Fruit fly (Drosophila melanogaster): ENCODE results near the gene Sol1.

Sol1 gene

DNA sequence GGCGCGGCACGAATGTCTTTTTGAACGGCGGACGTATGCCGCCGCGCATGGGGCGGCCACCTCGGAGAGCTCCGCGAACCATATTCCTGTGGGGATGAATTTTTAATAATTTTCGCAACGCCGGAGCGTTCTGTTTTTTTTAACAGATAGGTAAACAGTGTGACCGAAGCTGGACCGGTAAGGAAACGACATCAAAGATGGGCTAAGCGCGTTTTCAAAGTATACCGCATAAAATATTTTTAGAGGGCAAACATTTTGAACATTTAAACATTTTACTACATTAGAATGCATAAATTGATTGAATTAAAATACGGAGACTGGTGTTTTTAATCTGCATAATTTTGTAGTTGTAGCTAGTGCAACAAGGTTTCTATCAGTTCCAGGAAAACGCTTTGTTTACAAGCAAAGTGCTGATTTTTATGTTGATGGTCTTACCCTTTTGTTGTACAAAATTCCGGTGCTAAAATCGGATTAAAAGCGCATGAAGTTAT, 43.1 kb downstream of the Sol1 start, which contains the start of the genes CG5641 and CG5245:
TSS of gene CG5641 (minus strand) at position 163 of the 491 bp plus-strand sequence.
TSS of gene CG5245 (plus strand) at position 441 of the 491 bp plus-strand sequence.
- TF ChIP-seq usp (GFP tag; optimal IDR thresholded peaks at IDR 0.05) (no peak), EcR (GFP tag; optimal IDR thresholded peaks at IDR 0.05) (no peak), psq (optimal IDR thresholded peaks at IDR 0.05) (no peak), Dll (optimal IDR thresholded peaks at IDR 0.05) (no peak), CG8478 (optimal IDR thresholded peaks at IDR 0.05) (no peak), pan (optimal IDR thresholded peaks at IDR 0.05) (no peak)

DNA sequence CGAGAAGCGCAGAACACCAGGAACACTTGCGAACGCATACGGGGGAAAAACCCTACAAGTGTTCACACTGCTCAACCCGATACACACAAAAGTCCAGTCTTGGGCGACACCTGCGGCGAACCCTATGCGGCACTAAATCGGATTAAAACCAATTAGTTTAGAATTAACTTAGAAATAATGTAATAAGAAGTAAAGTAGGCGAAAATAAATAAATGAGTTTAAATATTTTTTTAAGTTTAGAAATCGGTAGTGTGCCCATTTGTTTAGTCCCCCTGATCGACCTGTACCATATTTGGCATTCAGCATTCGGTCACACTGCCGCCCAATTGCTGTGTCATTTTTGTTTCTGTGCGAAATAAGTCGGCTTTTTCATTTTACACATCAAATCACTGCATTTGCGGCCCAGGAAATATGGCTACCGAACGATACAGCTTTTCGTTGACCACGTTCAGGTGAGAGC, 45.0 kb downstream of the Sol1 start, which contains the start of gene Prosalpha2:
TSS of gene Prosalpha2 (plus strand) at position 292 of the 460 bp plus-strand sequence.
- no peak for TF ChIP-seq CG8478 (optimal IDR thresholded peaks at IDR 0.05)
- TF ChIP-seq Dll (optimal IDR thresholded peaks at IDR 0.05) = no peak
- TF ChIP-seq pan (optimal IDR thresholded peaks at IDR 0.05) = no peak
- no peak for TF ChIP-seq EcR (GFP tag; optimal IDR thresholded peaks at IDR 0.05)
- TF ChIP-seq usp (GFP tag; optimal IDR thresholded peaks at IDR 0.05) = no peak
- TF ChIP-seq psq (optimal IDR thresholded peaks at IDR 0.05) = no peak

DNA sequence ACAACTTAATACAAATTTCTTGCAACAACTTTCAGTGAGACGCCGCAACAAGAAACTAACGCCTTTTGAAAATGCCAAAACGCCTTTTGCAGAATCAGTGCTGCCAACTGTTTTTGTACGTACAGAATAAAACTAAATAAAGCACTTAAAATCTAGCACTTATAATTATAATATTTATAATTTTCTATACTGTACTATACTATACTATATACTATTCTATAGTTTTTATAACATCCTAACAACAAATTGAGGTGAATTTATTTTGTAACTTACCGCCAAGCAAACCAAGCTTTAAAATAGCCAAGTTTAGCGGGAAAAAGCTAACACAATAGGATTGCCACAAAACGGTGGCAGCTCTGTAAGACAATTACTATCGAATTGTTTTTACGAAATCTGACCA, 47.7 kb downstream of the Sol1 start, which contains the start of the genes Aos1 and Srlp:
TSS of gene Aos1 (minus strand) at position 59 of the 400 bp plus-strand sequence.
TSS of gene Srlp (plus strand) at position 335 of the 400 bp plus-strand sequence.
- TF ChIP-seq Dll (optimal IDR thresholded peaks at IDR 0.05) (no peak), EcR (GFP tag; optimal IDR thresholded peaks at IDR 0.05) (no peak), pan (optimal IDR thresholded peaks at IDR 0.05) (no peak), psq (optimal IDR thresholded peaks at IDR 0.05) (no peak), usp (GFP tag; optimal IDR thresholded peaks at IDR 0.05) (no peak), CG8478 (optimal IDR thresholded peaks at IDR 0.05) (no peak)

DNA sequence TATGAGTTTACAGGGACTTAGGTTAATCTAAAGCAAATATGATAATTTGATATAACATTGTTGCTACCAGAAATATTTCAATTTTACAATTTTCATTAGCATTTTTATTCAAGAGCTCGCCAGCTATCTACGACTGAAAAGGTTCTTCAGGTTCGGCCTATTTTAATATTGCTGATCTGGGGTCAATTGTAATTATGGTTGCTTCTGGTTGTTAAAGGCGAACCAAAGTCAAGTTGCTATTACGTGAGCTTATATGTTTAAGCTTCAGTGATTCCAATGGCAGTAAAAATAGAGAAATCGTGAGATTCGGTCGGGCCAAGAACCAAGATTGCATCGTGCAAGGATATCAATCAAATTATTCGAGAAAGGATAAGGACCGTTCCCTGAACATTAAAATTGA, 49.9 kb downstream of the Sol1 start, which contains the start of gene Desat2:
TSS of gene Desat2 (plus strand) at position 301 of the 400 bp plus-strand sequence.
- TF ChIP-seq CG8478 (optimal IDR thresholded peaks at IDR 0.05) = no peak
- TF ChIP-seq Dll (optimal IDR thresholded peaks at IDR 0.05) = no peak
- TF ChIP-seq usp (GFP tag; optimal IDR thresholded peaks at IDR 0.05) = no peak
- no peak for TF ChIP-seq EcR (GFP tag; optimal IDR thresholded peaks at IDR 0.05)
- no peak for TF ChIP-seq pan (optimal IDR thresholded peaks at IDR 0.05)
- TF ChIP-seq psq (optimal IDR thresholded peaks at IDR 0.05) = no peak

DNA sequence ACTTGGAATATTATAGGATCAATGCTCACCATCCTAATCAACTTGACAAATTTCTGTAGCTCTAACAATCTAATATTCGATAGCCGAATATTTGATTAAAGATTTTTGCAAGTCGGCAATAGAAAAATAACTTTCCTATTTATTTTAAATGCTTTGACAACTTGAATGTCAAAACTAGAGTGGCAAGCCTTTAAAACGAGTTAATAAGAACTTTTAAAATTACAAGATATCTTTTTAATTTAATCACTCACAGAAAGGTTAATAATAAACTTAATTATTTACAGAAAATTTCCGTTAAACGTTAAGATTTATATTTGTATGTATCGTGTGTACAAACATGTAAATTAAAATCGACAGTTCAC, 53.0 kb downstream of the Sol1 start, which contains the start of the genes CG17207 and CG46427:
TSS of gene CG17207 (minus strand) at position 101 of the 362 bp plus-strand sequence.
TSS of gene CG46427 (minus strand) at position 101 of the 362 bp plus-strand sequence.
- TF ChIP-seq pan (optimal IDR thresholded peaks at IDR 0.05) (no peak), CG8478 (optimal IDR thresholded peaks at IDR 0.05) (no peak), Dll (optimal IDR thresholded peaks at IDR 0.05) (no peak)

DNA sequence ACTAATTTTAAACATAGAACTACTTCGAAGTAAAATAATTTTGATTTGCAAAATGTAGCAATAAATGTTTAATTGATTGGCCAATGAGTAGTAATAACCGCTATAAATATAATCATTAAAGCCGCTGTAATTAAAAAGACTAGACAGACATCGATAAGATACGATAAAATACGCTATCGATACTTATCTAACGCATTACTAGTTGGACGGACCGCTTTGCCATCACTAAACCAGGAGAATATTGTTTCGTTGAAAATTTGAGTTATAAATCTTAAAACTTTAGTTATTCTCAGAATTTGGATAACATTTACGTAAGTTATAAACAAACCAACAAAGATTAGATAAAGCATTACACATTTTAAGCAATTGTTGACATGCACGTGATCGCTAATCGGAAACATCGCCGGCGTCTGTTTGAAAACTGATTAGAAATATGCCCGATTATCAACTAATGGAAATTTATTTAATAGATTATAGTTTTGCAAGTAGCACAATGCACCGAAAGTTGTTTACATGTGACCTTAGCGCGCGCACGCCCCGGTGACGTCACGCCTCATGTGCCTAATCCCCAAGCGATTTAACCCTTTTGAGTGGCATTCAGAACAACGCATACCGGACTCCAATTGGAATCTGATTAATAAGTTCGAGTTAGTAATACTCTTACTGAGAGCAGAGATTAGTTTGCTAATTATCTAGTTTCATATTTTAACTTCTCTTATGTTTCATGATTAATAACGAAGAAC, 53.5 kb downstream of the Sol1 start, which contains the start of gene Desat1:
TSS of gene Desat1 (plus strand) at position 200 of the 743 bp plus-strand sequence.
- TF ChIP-seq CG8478 (optimal IDR thresholded peaks at IDR 0.05) (no peak), Dll (optimal IDR thresholded peaks at IDR 0.05) (no peak), EcR (GFP tag; optimal IDR thresholded peaks at IDR 0.05) (no peak), pan (optimal IDR thresholded peaks at IDR 0.05) (no peak), usp (GFP tag; optimal IDR thresholded peaks at IDR 0.05) (no peak), psq (optimal IDR thresholded peaks at IDR 0.05) (no peak)

DNA sequence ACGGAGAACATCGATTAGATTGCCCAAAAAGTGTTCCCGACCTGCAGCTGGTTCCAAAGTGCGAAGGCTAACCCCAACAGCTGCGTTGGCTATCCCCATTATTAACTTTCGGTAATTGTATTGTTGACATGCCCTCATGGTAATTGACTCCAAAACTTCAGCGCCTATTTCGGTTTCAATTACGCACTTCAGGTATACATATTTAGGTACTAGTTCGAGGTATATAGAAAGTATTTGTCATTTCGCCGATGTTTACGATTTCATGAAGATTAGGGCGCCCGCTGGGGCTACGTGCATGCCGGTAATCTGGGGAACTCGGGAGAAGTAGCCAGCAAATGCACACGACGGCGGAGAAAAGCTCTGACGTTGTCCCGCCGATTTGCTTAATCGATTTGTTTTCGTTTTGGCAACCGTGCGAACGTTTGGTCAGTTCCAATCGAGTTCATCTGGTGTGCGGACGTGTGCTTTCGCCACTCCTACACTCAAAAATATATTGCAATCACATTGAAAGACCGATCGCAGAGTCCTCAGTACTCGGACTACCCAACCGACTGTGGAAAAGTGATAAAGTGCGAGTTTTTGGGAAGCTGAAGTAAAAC, 55.1 kb downstream of the Sol1 start:
- TF ChIP-seq pan (optimal IDR thresholded peaks at IDR 0.05) (no peak), psq (optimal IDR thresholded peaks at IDR 0.05) (no peak), EcR (GFP tag; optimal IDR thresholded peaks at IDR 0.05) (no peak), CG8478 (optimal IDR thresholded peaks at IDR 0.05) (no peak), Dll (optimal IDR thresholded peaks at IDR 0.05) (no peak), usp (GFP tag; optimal IDR thresholded peaks at IDR 0.05) (no peak)

DNA sequence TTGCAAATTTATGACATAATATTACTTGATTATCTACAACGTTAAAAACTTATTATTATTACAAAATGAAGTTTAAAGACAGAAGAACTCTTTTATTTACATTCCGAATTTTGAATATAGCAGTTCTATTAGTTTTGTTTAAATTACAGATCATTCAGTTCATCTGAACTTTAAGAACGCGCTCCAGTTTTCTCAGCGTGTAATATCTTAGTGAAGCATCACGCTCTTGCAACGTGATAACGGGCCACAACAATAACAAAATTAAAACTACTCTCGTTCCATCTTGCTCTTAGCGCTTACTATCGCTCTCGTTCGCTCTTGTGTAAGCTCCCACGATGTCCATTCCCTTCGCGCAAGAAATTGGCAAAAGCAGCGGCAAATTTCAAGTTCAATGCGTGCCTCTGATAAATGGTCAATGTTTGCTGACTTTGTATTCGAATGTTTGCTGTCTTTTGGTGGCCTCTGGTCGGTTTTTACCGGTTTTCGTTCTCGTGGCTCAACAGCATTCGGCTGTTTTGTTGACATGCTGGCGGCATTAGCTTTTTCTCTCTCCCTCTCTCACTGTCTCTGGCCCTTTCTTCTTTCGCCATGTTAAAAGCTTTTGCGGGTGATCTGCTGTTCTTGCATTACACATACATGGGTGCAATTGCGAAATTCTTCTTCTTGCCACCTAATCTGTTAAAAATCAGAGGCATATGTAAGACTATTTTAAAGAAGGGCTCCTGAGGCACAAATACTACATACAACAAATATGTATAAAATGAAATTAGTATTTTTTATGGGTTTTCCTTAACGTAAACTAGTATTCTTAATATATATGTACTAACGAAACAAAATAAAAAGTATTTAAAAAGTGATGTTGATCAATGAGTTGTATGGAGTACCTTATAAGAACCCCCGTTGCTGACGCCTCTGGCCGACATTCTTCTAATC, 56.8 kb downstream of the Sol1 start:
- TF ChIP-seq Dll (optimal IDR thresholded peaks at IDR 0.05) = no peak
- TF ChIP-seq usp (GFP tag; optimal IDR thresholded peaks at IDR 0.05) = no peak
- TF ChIP-seq CG8478 (optimal IDR thresholded peaks at IDR 0.05) = peak; percentile 7

DNA sequence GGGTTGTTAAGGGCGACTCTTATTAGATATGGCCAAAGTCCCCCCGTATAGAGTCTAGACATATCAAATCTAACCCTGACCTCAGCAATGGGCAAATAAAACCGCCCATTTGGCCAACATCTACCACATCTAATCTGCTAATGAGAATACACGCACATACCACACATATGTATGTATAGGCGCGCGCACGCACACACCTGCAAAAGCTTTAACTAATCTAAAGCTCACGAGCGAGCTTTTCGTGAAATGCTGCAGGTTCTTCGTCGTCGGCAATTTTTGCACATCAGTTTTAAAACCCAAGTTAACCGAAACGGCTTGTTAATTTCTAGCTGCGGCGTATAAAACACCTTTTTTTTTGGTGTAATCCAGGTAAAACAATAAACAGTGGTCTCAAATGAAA, 57.7 kb downstream of the Sol1 start:
- TF ChIP-seq psq (optimal IDR thresholded peaks at IDR 0.05) = no peak
- no peak for TF ChIP-seq EcR (GFP tag; optimal IDR thresholded peaks at IDR 0.05)
- TF ChIP-seq usp (GFP tag; optimal IDR thresholded peaks at IDR 0.05) = no peak
- no peak for TF ChIP-seq Dll (optimal IDR thresholded peaks at IDR 0.05)
- no peak for TF ChIP-seq CG8478 (optimal IDR thresholded peaks at IDR 0.05)
- TF ChIP-seq pan (optimal IDR thresholded peaks at IDR 0.05) = no peak

DNA sequence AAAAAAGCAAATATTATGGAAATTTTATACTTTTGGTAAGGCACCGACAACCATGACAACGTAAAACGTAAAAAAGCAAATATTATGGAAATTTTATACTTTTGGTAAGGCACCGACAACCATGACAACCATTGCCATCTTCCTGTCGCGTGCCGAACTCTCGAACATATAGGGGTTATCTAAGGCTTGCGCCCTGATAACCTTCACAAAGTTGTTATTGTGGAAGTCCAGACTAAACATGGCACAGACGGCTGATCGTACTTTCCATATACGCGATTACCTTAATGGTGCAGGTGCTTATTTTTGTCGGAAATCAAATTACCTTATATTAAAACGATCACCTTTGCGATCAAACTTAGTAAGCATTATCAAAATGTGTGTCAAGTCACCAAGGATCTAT, 59.4 kb downstream of the Sol1 start:
- TF ChIP-seq Dll (optimal IDR thresholded peaks at IDR 0.05) = no peak
- TF ChIP-seq usp (GFP tag; optimal IDR thresholded peaks at IDR 0.05) = no peak
- no peak for TF ChIP-seq CG8478 (optimal IDR thresholded peaks at IDR 0.05)
- TF ChIP-seq EcR (GFP tag; optimal IDR thresholded peaks at IDR 0.05) = no peak
- TF ChIP-seq pan (optimal IDR thresholded peaks at IDR 0.05) = no peak
- no peak for TF ChIP-seq psq (optimal IDR thresholded peaks at IDR 0.05)

DNA sequence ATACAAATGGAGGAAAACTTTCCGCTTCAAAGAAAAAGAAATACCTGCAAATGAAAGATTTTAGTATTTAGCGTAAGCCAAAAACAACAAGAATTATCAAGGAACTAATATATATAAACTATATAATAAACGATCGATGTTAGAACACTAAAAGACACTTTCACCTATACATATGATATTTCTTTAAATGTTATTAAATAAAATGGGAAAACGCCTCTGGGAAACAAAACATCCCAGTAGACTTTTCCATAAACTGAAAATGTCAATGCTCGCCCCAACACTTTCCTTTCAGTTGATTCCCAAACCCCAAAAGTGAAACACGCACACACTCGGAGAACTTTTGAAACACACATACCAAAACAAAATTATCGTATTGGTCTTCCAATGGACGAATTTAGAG, 61.3 kb downstream of the Sol1 start, which contains the start of gene vrs:
TSS of gene vrs (plus strand) at position 301 of the 400 bp plus-strand sequence.
- no peak for TF ChIP-seq psq (optimal IDR thresholded peaks at IDR 0.05)
- TF ChIP-seq pan (optimal IDR thresholded peaks at IDR 0.05) = no peak
- no peak for TF ChIP-seq Dll (optimal IDR thresholded peaks at IDR 0.05)
- TF ChIP-seq usp (GFP tag; optimal IDR thresholded peaks at IDR 0.05) = no peak
- TF ChIP-seq EcR (GFP tag; optimal IDR thresholded peaks at IDR 0.05) = no peak
